Worm (Caenorhabditis elegans) whole organism, L4 larva: ENCODE data around the gene oac-1.

Experiments used
- R02D3.7 ChIP-seq: fragments of 150-350 bp; sonication (generic microtip); optimal IDR thresholded peaks from 3 replicates; lab custom pipeline; 2014; ENCODE audit warnings: missing biosample characterization, missing genetic modification characterization
- aly-2 ChIP-seq: sonication (generic microtip); optimal IDR thresholded peaks from 2 replicates; lab custom pipeline; 2018; ENCODE audit warnings: missing biosample characterization, missing genetic modification characterization
- ceh-32 ChIP-seq: sonication (generic microtip); optimal IDR thresholded peaks from 2 replicates; lab custom pipeline; 2016; ENCODE audit warnings: mild to moderate bottlenecking, missing genetic modification characterization, missing compliant biosample characterization; ENCODE audit not compliant: poor library complexity
- daf-12 ChIP-seq: fragments of 150-350 bp; optimal IDR thresholded peaks from 2 replicates; lab custom pipeline; 2014; ENCODE audit warnings: missing biosample characterization, missing genetic modification reagents, missing genetic modification characterization
- hlh-30 ChIP-seq: sonication (generic microtip); optimal IDR thresholded peaks from 2 replicates; lab custom pipeline; 2017; ENCODE audit warnings: antibody characterized with exemption, mild to moderate bottlenecking, missing genetic modification characterization, missing compliant biosample characterization; ENCODE audit not compliant: insufficient read depth
- skn-1 ChIP-seq: fragments of 150-350 bp; optimal IDR thresholded peaks from 2 replicates; lab custom pipeline; 2014; ENCODE audit warnings: missing biosample characterization, missing genetic modification characterization
- zfp-3 ChIP-seq: fragments of 200-800 bp; sonication (Bioruptor generic); conservative IDR thresholded peaks from 2 replicates; pipeline ENCODE4 v1.3.6; 2022; ENCODE audit warnings: missing genetic modification reagents, missing genetic modification characterization, missing compliant biosample characterization

DNA sequence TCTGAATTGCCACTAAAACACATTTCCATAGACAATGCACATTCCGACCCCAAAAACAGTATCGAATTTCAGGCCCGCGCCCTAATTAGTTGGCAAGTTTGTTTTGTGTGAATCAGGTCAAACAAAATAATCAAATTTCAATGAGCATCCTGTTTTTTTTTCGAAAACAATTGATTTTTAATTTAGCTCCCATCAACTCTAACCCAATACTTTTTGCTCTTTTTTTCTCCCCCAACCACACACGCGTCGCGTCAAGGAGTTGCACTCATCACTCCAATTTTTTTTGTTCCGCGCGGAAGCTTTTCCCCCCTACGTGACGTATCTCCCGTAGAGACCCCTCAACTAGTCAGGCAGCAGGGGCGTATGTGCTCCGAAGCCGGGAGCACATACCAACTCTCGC is 54.4 kb downstream of the oac-1 start:
- TF ChIP-seq daf-12 (tag; lab: Kevin White, UChicago) (no peak), zfp-3 (no peak), hlh-30 (tag; lab: Kevin White, UChicago) (no peak), R02D3.7 (no peak), ceh-32 (tag; lab: Kevin White, UChicago) (no peak), aly-2 (tag; lab: Kevin White, UChicago) (no peak), skn-1 (tag; lab: Kevin White, UChicago) (no peak)
